Worm (Caenorhabditis elegans) whole organism, L3 larva: ENCODE data around the gene C04G6.11.

Source experiments
- R02D3.7 ChIP-seq: fragments of 150-350 bp; optimal IDR thresholded peaks from 2 replicates; lab custom pipeline; 2014; ENCODE audit warnings: missing biosample characterization, missing genetic modification characterization
- ceh-16 ChIP-seq: sonication (generic microtip); optimal IDR thresholded peaks from 2 replicates; lab custom pipeline; 2017; ENCODE audit warnings: missing biosample characterization, missing genetic modification characterization
- ceh-28 ChIP-seq: fragments of 150-350 bp; optimal IDR thresholded peaks from 2 replicates; lab custom pipeline; 2014; ENCODE audit warnings: missing biosample characterization, missing genetic modification reagents, missing genetic modification characterization
- elt-3 ChIP-seq, 3 experiments: fragments of 150-350 bp in 1 of 3; sonication (generic microtip) in 2 of 3; optimal IDR thresholded peaks; 2 replicates in 2 of 3; 4 replicates in 1 of 3; lab custom pipeline; 2014 to 2017; ENCODE audit warnings: missing biosample characterization in 3 of 3, missing genetic modification characterization in 3 of 3
- nhr-11 ChIP-seq: fragments of 150-350 bp; optimal IDR thresholded peaks from 2 replicates; lab custom pipeline; 2014; ENCODE audit warnings: missing biosample characterization, missing genetic modification characterization
- nhr-25 ChIP-seq: sonication (generic microtip); optimal IDR thresholded peaks from 2 replicates; lab custom pipeline; 2017; ENCODE audit warnings: missing biosample characterization, missing genetic modification characterization
- nhr-67 ChIP-seq: fragments of 150-350 bp; optimal IDR thresholded peaks from 2 replicates; lab custom pipeline; 2014; ENCODE audit warnings: missing biosample characterization, missing genetic modification characterization
- skn-1 ChIP-seq: fragments of 150-350 bp; optimal IDR thresholded peaks from 2 replicates; lab custom pipeline; 2014; ENCODE audit warnings: missing biosample characterization, missing genetic modification characterization
- tbx-2 ChIP-seq: sonication (generic microtip); optimal IDR thresholded peaks from 2 replicates; lab custom pipeline; 2016; ENCODE audit warnings: mild to moderate bottlenecking, missing genetic modification characterization, missing compliant biosample characterization
- ztf-4 ChIP-seq: fragments of 150-350 bp; optimal IDR thresholded peaks from 2 replicates; lab custom pipeline; 2014; ENCODE audit warnings: missing biosample characterization, missing genetic modification characterization

ce11 chrII:5130081-5130480, 26.4 kb upstream of the C04G6.11 start, which contains the start of gene lgc-56:
- no peak for TF ChIP-seq ceh-28
- no peak for TF ChIP-seq skn-1 (tag; lab: Kevin White, UChicago)
- no peak for TF ChIP-seq elt-3 (tag; optimal IDR thresholded peaks at IDR 0.05; lab: Kevin White, UChicago)
- no peak for TF ChIP-seq ztf-4 (tag; lab: Kevin White, UChicago)
- TF ChIP-seq R02D3.7 (tag; lab: Kevin White, UChicago), result no peak
- no peak for TF ChIP-seq nhr-67
- no peak for TF ChIP-seq nhr-11
- no peak for TF ChIP-seq nhr-25 (tag; lab: Kevin White, UChicago)
- TF ChIP-seq ceh-16 (tag; lab: Kevin White, UChicago), result no peak
- no peak for TF ChIP-seq tbx-2 (tag; lab: Kevin White, UChicago)
